Worm (Caenorhabditis elegans) whole organism, L3 larva: ENCODE results near the gene F54D5.9.

Source experiments
- ceh-28 ChIP-seq: fragments of 150-350 bp; optimal IDR thresholded peaks from 2 replicates; lab custom pipeline; 2014; ENCODE audit warnings: missing biosample characterization, missing genetic modification reagents, missing genetic modification characterization
- ceh-9 ChIP-seq: sonication (generic microtip); optimal IDR thresholded peaks from 2 replicates; lab custom pipeline; 2018; ENCODE audit warnings: missing biosample characterization, missing genetic modification characterization
- elt-1 ChIP-seq: fragments of 150-350 bp; optimal IDR thresholded peaks from 2 replicates; lab custom pipeline; 2014; ENCODE audit warnings: missing biosample characterization, missing genetic modification characterization
- jun-1 ChIP-seq: fragments of 150-350 bp; optimal IDR thresholded peaks from 2 replicates; lab custom pipeline; 2014; ENCODE audit warnings: missing biosample characterization, missing genetic modification reagents, missing genetic modification characterization
- lsy-12 ChIP-seq: sonication (generic microtip); optimal IDR thresholded peaks from 2 replicates; lab custom pipeline; 2016; ENCODE audit warnings: mild to moderate bottlenecking, missing genetic modification characterization, missing compliant biosample characterization
- nfya-1 ChIP-seq: sonication (generic microtip); optimal IDR thresholded peaks from 2 replicates; lab custom pipeline; 2017; ENCODE audit warnings: missing genetic modification characterization, mild to moderate bottlenecking, missing compliant biosample characterization, antibody characterized with exemption, moderate library complexity; ENCODE audit not compliant: insufficient read depth
- nhr-23 ChIP-seq: fragments of 150-350 bp; optimal IDR thresholded peaks from 2 replicates; lab custom pipeline; 2014; ENCODE audit warnings: missing biosample characterization, missing genetic modification reagents, missing genetic modification characterization
- nhr-25 ChIP-seq: sonication (generic microtip); optimal IDR thresholded peaks from 2 replicates; lab custom pipeline; 2017; ENCODE audit warnings: missing biosample characterization, missing genetic modification characterization
- nhr-77 ChIP-seq: fragments of 150-350 bp; optimal IDR thresholded peaks from 2 replicates; lab custom pipeline; 2014; ENCODE audit warnings: missing biosample characterization, missing genetic modification characterization
- pqm-1 ChIP-seq: fragments of 150-350 bp; optimal IDR thresholded peaks from 2 replicates; lab custom pipeline; 2017; ENCODE audit warnings: missing biosample characterization, missing genetic modification characterization, inconsistent platforms

The F54D5.9 gene

DNA sequence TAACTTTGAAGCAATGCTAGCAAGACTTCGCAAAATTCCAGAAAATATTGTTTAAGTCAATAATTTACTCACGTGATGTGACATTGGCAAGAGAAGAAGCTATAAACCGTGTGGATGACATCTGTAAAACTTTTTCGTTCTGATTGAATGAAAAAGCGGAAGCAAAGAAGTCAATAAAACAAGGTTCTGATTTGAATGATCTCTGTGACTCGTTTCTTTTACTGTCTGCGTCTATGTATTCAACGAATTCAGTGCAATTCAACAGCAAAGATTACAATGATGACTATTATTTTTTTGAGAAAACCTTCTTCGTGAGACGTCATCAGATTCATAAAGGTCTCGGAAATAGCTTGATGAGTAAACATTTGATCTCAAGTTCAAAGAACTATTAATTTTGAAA is 51.8 kb downstream of the F54D5.9 start, which contains the start of gene hacl-1:
Gene hacl-1 (minus strand): TSS at position 121 of the 400 bp plus-strand sequence.
- TF ChIP-seq pqm-1 = peak; percentile 62
- peak; percentile 7 for TF ChIP-seq lsy-12 (tag; lab: Kevin White, UChicago)
- TF ChIP-seq elt-1 (tag; lab: Kevin White, UChicago) = no peak
- TF ChIP-seq nhr-25 = peak; percentile 87
- TF ChIP-seq nfya-1 (tag; lab: Kevin White, UChicago) = peak; percentile 1
- peak; percentile 4 for TF ChIP-seq jun-1 (tag; lab: Kevin White, UChicago)
- peak; percentile 9 for TF ChIP-seq ceh-28 (tag; lab: Kevin White, UChicago)
- TF ChIP-seq nhr-77 = no peak
- peak; percentile 38 for TF ChIP-seq nhr-23 (tag; lab: Kevin White, UChicago)
- TF ChIP-seq ceh-9 = no peak
